Worm (Caenorhabditis elegans) whole organism, young adult: ENCODE measurements around the gene T26C11.8.
A peak's percentile ranks its signal among the peaks of the same experiment; 100 is the strongest.

Experiments
- F37B4.10 ChIP-seq: fragments of 200-800 bp; sonication (Bioruptor generic); IDR thresholded peaks from 2 replicates; pipeline ENCODE4 v1.3.6; 2022; ENCODE audit warnings: missing genetic modification characterization, missing compliant biosample characterization
- F39B2.1 ChIP-seq: fragments of 200-800 bp; sonication (Bioruptor generic); IDR thresholded peaks from 2 replicates; pipeline ENCODE4 v1.3.6; 2022; ENCODE audit warnings: missing genetic modification reagents, missing genetic modification characterization, missing compliant biosample characterization
- Y56A3A.18 ChIP-seq: fragments of 200-800 bp; sonication (Bioruptor generic); IDR thresholded peaks from 2 replicates; pipeline ENCODE4 v1.3.6; 2022; ENCODE audit warnings: missing genetic modification reagents, missing genetic modification characterization, missing compliant biosample characterization
- Y67H2A.10 ChIP-seq: fragments of 200-800 bp; sonication (Bioruptor generic); conservative IDR thresholded peaks from 2 replicates; pipeline ENCODE4 v1.3.6; 2022; ENCODE audit warnings: missing genetic modification reagents, missing genetic modification characterization, missing compliant biosample characterization
- Y95B8A.8 ChIP-seq: fragments of 200-800 bp; sonication (Bioruptor generic); IDR thresholded peaks from 2 replicates; pipeline ENCODE4 v1.3.6; 2022; ENCODE audit warnings: missing genetic modification reagents, missing genetic modification characterization, missing compliant biosample characterization
- akir-1 ChIP-seq: fragments of 200-800 bp; sonication (Bioruptor generic); optimal IDR thresholded peaks from 2 replicates; lab custom pipeline; 2018; ENCODE audit warnings: mild to moderate bottlenecking, missing genetic modification characterization, moderate library complexity, missing compliant biosample characterization
- atf-7 ChIP-seq: sonication (generic microtip); optimal IDR thresholded peaks from 2 replicates; lab custom pipeline; 2017; ENCODE audit warnings: mild to moderate bottlenecking, missing genetic modification characterization, missing compliant biosample characterization
- attf-5 ChIP-seq: fragments of 200-800 bp; sonication (Bioruptor generic); optimal IDR thresholded peaks from 2 replicates; lab custom pipeline; 2018; ENCODE audit warnings: mild to moderate bottlenecking, missing genetic modification characterization, missing compliant biosample characterization
- bed-2 ChIP-seq: fragments of 200-800 bp; sonication (Bioruptor generic); IDR thresholded peaks from 2 replicates; pipeline ENCODE4 v1.3.6; 2022; ENCODE audit warnings: missing genetic modification reagents, missing genetic modification characterization, missing compliant biosample characterization
- ccch-3 ChIP-seq: fragments of 200-800 bp; sonication (Bioruptor generic); optimal IDR thresholded peaks from 2 replicates; lab custom pipeline; 2018; ENCODE audit warnings: mild to moderate bottlenecking, missing genetic modification characterization, missing compliant biosample characterization
- ceh-27 ChIP-seq: fragments of 200-800 bp; sonication (Bioruptor generic); optimal IDR thresholded peaks from 2 replicates; lab custom pipeline; 2018; ENCODE audit warnings: mild to moderate bottlenecking, missing genetic modification characterization, moderate library complexity, missing compliant biosample characterization
- ceh-40 ChIP-seq: fragments of 200-800 bp; sonication (Bioruptor generic); IDR thresholded peaks from 2 replicates; pipeline ENCODE4 v1.3.6; 2022; ENCODE audit warnings: missing genetic modification characterization, missing compliant biosample characterization
- ceh-79 ChIP-seq: sonication (generic microtip); optimal IDR thresholded peaks from 2 replicates; lab custom pipeline; 2017; ENCODE audit warnings: mild to moderate bottlenecking, missing genetic modification characterization, missing compliant biosample characterization
- chd-7 ChIP-seq: sonication (generic microtip); optimal IDR thresholded peaks from 2 replicates; lab custom pipeline; 2016; ENCODE audit warnings: mild to moderate bottlenecking, missing genetic modification characterization, moderate library complexity, missing compliant biosample characterization
- dox-1 ChIP-seq: fragments of 200-800 bp; sonication (Bioruptor generic); IDR thresholded peaks from 2 replicates; pipeline ENCODE4 v1.3.6; 2022; ENCODE audit warnings: missing genetic modification reagents, missing genetic modification characterization, missing compliant biosample characterization
- dpff-1 ChIP-seq: sonication (generic microtip); optimal IDR thresholded peaks from 2 replicates; lab custom pipeline; 2017; ENCODE audit warnings: mild to moderate bottlenecking, missing genetic modification characterization, missing compliant biosample characterization
- efl-1 ChIP-seq: fragments of 150-350 bp; optimal IDR thresholded peaks from 2 replicates; lab custom pipeline; 2014; ENCODE audit warnings: missing biosample characterization, missing genetic modification reagents, missing genetic modification characterization
- egrh-3 ChIP-seq: fragments of 200-800 bp; sonication (Bioruptor generic); IDR thresholded peaks from 2 replicates; pipeline ENCODE4 v1.3.6; 2022; ENCODE audit warnings: missing genetic modification reagents, missing genetic modification characterization, missing compliant biosample characterization
- fkh-3 ChIP-seq: sonication (generic microtip); optimal IDR thresholded peaks from 2 replicates; lab custom pipeline; 2016; ENCODE audit warnings: mild to moderate bottlenecking, missing genetic modification characterization, missing compliant biosample characterization
- gei-17 ChIP-seq: fragments of 200-800 bp; sonication (Bioruptor generic); optimal IDR thresholded peaks from 2 replicates; lab custom pipeline; 2018; ENCODE audit warnings: mild to moderate bottlenecking, missing genetic modification characterization, missing compliant biosample characterization
- hlh-12 ChIP-seq: sonication (generic microtip); optimal IDR thresholded peaks from 2 replicates; lab custom pipeline; 2016; ENCODE audit warnings: missing genetic modification characterization, missing compliant biosample characterization
- hmg-20 ChIP-seq: fragments of 200-800 bp; sonication (Bioruptor generic); IDR thresholded peaks from 2 replicates; pipeline ENCODE4 v1.3.6; 2022; ENCODE audit warnings: missing genetic modification reagents, missing genetic modification characterization, missing compliant biosample characterization
- hsf-1 ChIP-seq: fragments of 200-800 bp; sonication (Bioruptor generic); IDR thresholded peaks from 2 replicates; pipeline ENCODE4 v1.3.6; 2022; ENCODE audit warnings: missing genetic modification reagents, missing genetic modification characterization, missing compliant biosample characterization
- let-607 ChIP-seq, 2 experiments: fragments of 200-800 bp in 1 of 2; sonication (Bioruptor generic) in 1 of 2; sonication (generic microtip) in 1 of 2; optimal IDR thresholded peaks; 2 replicates each; lab custom pipeline; 2016 to 2018; ENCODE audit warnings: mild to moderate bottlenecking in 2 of 2, missing compliant biosample characterization in 2 of 2, missing genetic modification characterization in 2 of 2, moderate library complexity in 2 of 2, missing genotype in 1 of 2
- lin-35 ChIP-seq, 3 experiments: fragments of 150-350 bp in 2 of 3; sonication (generic microtip) in 1 of 3; optimal IDR thresholded peaks; 2 replicates each; lab custom pipeline; 2014 to 2018; ENCODE audit warnings: missing biosample characterization in 3 of 3, missing genetic modification characterization in 3 of 3, missing genetic modification reagents in 3 of 3
- lir-1 ChIP-seq: fragments of 200-800 bp; sonication (Bioruptor generic); conservative IDR thresholded peaks from 2 replicates; pipeline ENCODE4 v1.3.6; 2022; ENCODE audit warnings: missing genetic modification reagents, missing genetic modification characterization, missing compliant biosample characterization
- lsy-27 ChIP-seq: sonication (generic microtip); optimal IDR thresholded peaks from 2 replicates; lab custom pipeline; 2017; ENCODE audit warnings: missing genetic modification characterization, mild to moderate bottlenecking, missing compliant biosample characterization, antibody characterized with exemption, missing genotype, borderline replicate concordance; ENCODE audit not compliant: insufficient read depth
- madf-8 ChIP-seq: fragments of 200-800 bp; sonication (Bioruptor generic); conservative IDR thresholded peaks from 2 replicates; pipeline ENCODE4 v1.3.6; 2022; ENCODE audit warnings: missing genetic modification reagents, missing genetic modification characterization, missing compliant biosample characterization
- mcd-1 ChIP-seq: fragments of 200-800 bp; sonication (Bioruptor generic); IDR thresholded peaks from 2 replicates; pipeline ENCODE4 v1.3.6; 2022; ENCODE audit warnings: missing genetic modification reagents, missing genetic modification characterization, missing compliant biosample characterization
- mel-28 ChIP-seq: sonication (generic microtip); optimal IDR thresholded peaks from 2 replicates; lab custom pipeline; 2016; ENCODE audit warnings: borderline replicate concordance, mild to moderate bottlenecking, missing genetic modification characterization, missing compliant biosample characterization
- mxl-1 ChIP-seq: sonication (generic microtip); optimal IDR thresholded peaks from 2 replicates; lab custom pipeline; 2016; ENCODE audit warnings: missing genetic modification characterization, missing compliant biosample characterization
- nfya-2 ChIP-seq: fragments of 200-800 bp; sonication (Bioruptor generic); IDR thresholded peaks from 2 replicates; pipeline ENCODE4 v1.3.6; 2022; ENCODE audit warnings: missing genetic modification reagents, missing genetic modification characterization, missing compliant biosample characterization
- nhr-80 ChIP-seq: sonication (generic microtip); optimal IDR thresholded peaks from 2 replicates; lab custom pipeline; 2016; ENCODE audit warnings: missing genetic modification characterization, missing compliant biosample characterization
- pha-4 ChIP-seq: fragments of 150-350 bp; sonication (generic microtip); optimal IDR thresholded peaks from 2 replicates; lab custom pipeline; 2014; ENCODE audit warnings: missing biosample characterization, missing genetic modification reagents, missing genetic modification characterization
- sdz-38 ChIP-seq: sonication (generic microtip); optimal IDR thresholded peaks from 2 replicates; lab custom pipeline; 2016; ENCODE audit warnings: missing genotype, missing genetic modification characterization, missing compliant biosample characterization
- sea-2 ChIP-seq: fragments of 200-800 bp; sonication (Bioruptor generic); IDR thresholded peaks from 2 replicates; pipeline ENCODE4 v1.3.6; 2022; ENCODE audit warnings: missing genetic modification characterization, missing compliant biosample characterization
- snpc-1.3 ChIP-seq: sonication (generic microtip); optimal IDR thresholded peaks from 2 replicates; lab custom pipeline; 2017; ENCODE audit warnings: missing genetic modification characterization, mild to moderate bottlenecking, missing compliant biosample characterization, antibody characterized with exemption, moderate library complexity, missing genotype, missing genetic modification reagents; ENCODE audit not compliant: insufficient read depth
- somi-1 ChIP-seq: fragments of 200-800 bp; sonication (Bioruptor generic); optimal IDR thresholded peaks from 2 replicates; lab custom pipeline; 2018; ENCODE audit warnings: mild to moderate bottlenecking, missing genetic modification characterization, missing compliant biosample characterization
- tbx-9 ChIP-seq: sonication (generic microtip); optimal IDR thresholded peaks from 2 replicates; lab custom pipeline; 2016; ENCODE audit warnings: borderline replicate concordance, missing genetic modification characterization, inconsistent platforms, missing compliant biosample characterization
- unc-130 ChIP-seq: sonication (generic microtip); optimal IDR thresholded peaks from 2 replicates; lab custom pipeline; 2016; ENCODE audit warnings: missing genetic modification reagents, missing genetic modification characterization, missing compliant biosample characterization
- xnd-1 ChIP-seq: sonication (generic microtip); optimal IDR thresholded peaks from 2 replicates; lab custom pipeline; 2016; ENCODE audit warnings: missing genotype, missing genetic modification reagents, missing genetic modification characterization, missing compliant biosample characterization
- zfh-2 ChIP-seq: fragments of 200-800 bp; sonication (Bioruptor generic); conservative IDR thresholded peaks from 2 replicates; pipeline ENCODE4 v1.3.6; 2022; ENCODE audit warnings: missing genetic modification reagents, missing genetic modification characterization, missing compliant biosample characterization

Gene T26C11.8

DNA sequence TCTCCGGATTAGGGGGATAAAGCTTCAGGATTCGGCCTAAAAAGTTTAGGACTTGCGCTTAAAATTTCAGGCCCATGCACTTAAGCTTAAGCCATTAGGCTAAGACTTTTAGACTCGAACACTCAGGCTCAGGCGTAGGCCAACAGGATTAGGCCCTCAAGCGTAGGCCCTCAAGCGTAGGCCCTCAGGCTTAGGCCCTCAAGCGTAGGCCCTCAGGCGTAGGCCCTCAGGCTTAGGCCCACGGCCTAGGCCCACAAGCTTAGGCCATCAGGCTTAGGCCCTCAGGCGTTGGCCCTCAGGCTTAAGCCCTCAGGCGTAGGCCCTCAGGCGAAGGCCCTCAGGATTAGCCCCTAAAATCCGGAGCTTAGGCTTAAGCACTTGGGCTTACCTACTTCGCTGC lies 10.0 kb upstream of the T26C11.8 start (continued):
- TF ChIP-seq mxl-1 (no peak), dox-1 (GFP tag; lab: Robert Waterston, UW) (0 out of 2 replicates have a peak, but pooled peaks have one; percentile 11), madf-8 (GFP tag; lab: Robert Waterston, UW) (no peak), nhr-80 (tag; lab: Kevin White, UChicago) (no peak), efl-1 (GFP tag; lab: Kevin White, UChicago) (no peak), hmg-20 (GFP tag; lab: Robert Waterston, UW) (no peak), chd-7 (tag; lab: Kevin White, UChicago) (no peak), sea-2 (GFP tag; lab: Robert Waterston, UW) (no peak), let-607 (tag; optimal IDR thresholded peaks at IDR 0.05; lab: Kevin White, UChicago) (no peak)

DNA sequence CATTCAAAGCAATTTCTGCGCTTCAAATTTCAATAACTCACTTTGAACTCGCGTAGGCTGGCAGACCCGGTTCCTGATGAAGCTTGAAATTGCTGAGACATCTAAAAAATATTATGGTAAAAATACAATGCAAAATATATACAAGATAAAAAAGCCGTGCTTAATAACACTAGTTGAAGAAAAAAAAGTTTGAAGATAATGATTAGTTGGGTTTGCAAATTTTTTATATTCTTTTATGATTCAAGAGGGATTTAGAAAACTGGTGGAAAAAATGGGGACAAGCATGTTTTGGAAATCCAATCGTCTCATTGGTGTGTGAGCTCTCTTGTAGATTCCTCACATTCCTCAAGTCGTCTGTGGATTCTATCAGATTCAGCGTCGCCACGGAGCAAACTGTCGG lies 7.9 kb upstream of the T26C11.8 start, which contains the start of gene ceh-21:
Gene ceh-21, minus strand, starts transcription at position 101 of the 400 bp plus-strand sequence.
- TF ChIP-seq dpff-1: no peak
- TF ChIP-seq egrh-3 (GFP tag; lab: Robert Waterston, UW): no peak
- no peak for TF ChIP-seq gei-17 (GFP tag; lab: Kevin White, UChicago)
- no peak for TF ChIP-seq ceh-40 (GFP tag; lab: Robert Waterston, UW)
- TF ChIP-seq ceh-79 (tag; lab: Kevin White, UChicago): no peak
- TF ChIP-seq, all 124 proteins: peak for 0

DNA sequence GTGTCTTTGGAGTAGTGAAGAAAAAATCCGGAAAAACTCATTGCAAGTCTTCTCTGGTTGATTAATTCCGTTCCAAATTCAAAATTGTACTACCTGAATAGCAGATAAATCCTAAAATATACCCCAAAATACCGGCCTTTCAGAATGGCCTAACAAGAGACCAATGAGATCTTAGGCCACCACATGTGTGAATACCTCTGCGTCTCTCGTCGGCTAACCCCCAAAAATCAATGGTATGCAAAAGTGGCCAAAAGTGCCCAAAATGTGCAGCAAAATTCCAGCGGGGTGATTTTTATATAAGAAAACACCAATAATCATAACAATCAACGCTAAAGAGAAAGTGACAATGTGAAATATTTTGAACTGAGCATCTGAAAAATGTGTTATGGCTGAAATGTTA lies 6.9 kb upstream of the T26C11.8 start, which contains the start of gene T26C11.9:
Gene T26C11.9, minus strand, starts transcription at position 254 of the 400 bp plus-strand sequence.
- TF ChIP-seq mcd-1 (GFP tag; lab: Robert Waterston, UW) (peak; percentile 14; the same call in 1 of the 2 replicates), ceh-27 (GFP tag; lab: Kevin White, UChicago) (peak; percentile 43), pha-4 (tag; lab: Kevin White, UChicago) (no peak), attf-5 (GFP tag; lab: Kevin White, UChicago) (peak; percentile 21)

DNA sequence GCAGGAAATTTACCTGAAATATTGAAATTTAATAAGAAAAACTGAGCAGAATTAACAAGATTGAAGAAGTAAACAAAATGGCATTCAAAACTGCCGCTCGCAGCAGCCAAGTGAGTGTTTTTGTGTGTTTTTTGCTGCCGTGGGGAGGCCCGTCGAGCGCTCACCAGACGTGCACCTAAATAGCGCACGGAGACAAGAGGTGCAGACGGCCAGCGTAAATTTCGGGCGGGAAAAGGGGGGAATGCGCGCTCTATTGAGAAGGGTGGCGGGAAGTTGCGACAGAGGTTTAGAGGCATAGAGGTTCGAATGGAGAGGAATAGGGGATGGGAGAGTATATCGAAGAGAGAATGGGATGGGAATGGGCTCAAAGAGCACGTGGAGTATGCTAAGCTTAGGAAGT lies 4.4 kb upstream of the T26C11.8 start, which contains the start of gene ceh-39:
Gene ceh-39, minus strand, starts transcription at position 13 of the 400 bp plus-strand sequence.
- TF ChIP-seq mel-28 (tag; lab: Kevin White, UChicago) (no peak), F39B2.1 (GFP tag; lab: Robert Waterston, UW) (no peak), xnd-1 (tag; lab: Kevin White, UChicago) (no peak), zfh-2 (GFP tag; lab: Robert Waterston, UW) (peak; percentile 95), ccch-3 (GFP tag; lab: Kevin White, UChicago) (no peak), bed-2 (GFP tag; lab: Robert Waterston, UW) (no peak), hlh-12 (tag; lab: Kevin White, UChicago) (no peak), nfya-2 (no peak), Y67H2A.10 (no peak), lin-35 (GFP tag; optimal IDR thresholded peaks at IDR 0.05; lab: Kevin White, UChicago) (peak in 1 of 3 experiments; percentile 57), efl-1 (GFP tag; lab: Kevin White, UChicago) (peak; percentile 50), Y95B8A.8 (GFP tag; lab: Robert Waterston, UW) (no peak), dox-1 (GFP tag; lab: Robert Waterston, UW) (peak; percentile 67; the same call in 1 of the 2 replicates), hsf-1 (GFP tag; lab: Robert Waterston, UW) (no peak), unc-130 (no peak), fkh-3 (tag; lab: Kevin White, UChicago) (no peak), Y56A3A.18 (GFP tag; lab: Robert Waterston, UW) (no peak), akir-1 (no peak), lir-1 (GFP tag; lab: Robert Waterston, UW) (no peak), sdz-38 (tag; lab: Kevin White, UChicago) (no peak), ceh-40 (GFP tag; lab: Robert Waterston, UW) (no peak), snpc-1.3 (tag; lab: Kevin White, UChicago) (no peak), tbx-9 (tag; lab: Kevin White, UChicago) (no peak), mcd-1 (GFP tag; lab: Robert Waterston, UW) (peak; percentile 88), hmg-20 (GFP tag; lab: Robert Waterston, UW) (0 out of 2 replicates have a peak, but pooled peaks have one; percentile 17), atf-7 (tag; lab: Kevin White, UChicago) (no peak), chd-7 (tag; lab: Kevin White, UChicago) (no peak), ceh-27 (GFP tag; lab: Kevin White, UChicago) (peak; percentile 26), lsy-27 (tag; lab: Kevin White, UChicago) (no peak), somi-1 (GFP tag; lab: Kevin White, UChicago) (no peak), F37B4.10 (GFP tag; lab: Robert Waterston, UW) (no peak)
